Fruit fly (Drosophila melanogaster) whole organism, embryonic: ENCODE measurements around the gene Trl.

Experiments used
- ATbp ChIP-seq: fragments of 200-800 bp; sonication (Bioruptor generic); optimal IDR thresholded peaks from 2 replicates; lab custom pipeline; 2017; ENCODE audit warnings: missing biosample characterization, mild to moderate bottlenecking, missing genetic modification characterization, missing genetic modification reagents
- Atf6 ChIP-seq: fragments of 200-800 bp; sonication (Bioruptor generic); IDR thresholded peaks from 2 replicates; pipeline ENCODE4 v1.3.6; 2022; ENCODE audit warnings: missing biosample characterization, missing genetic modification characterization
- Bdp1 ChIP-seq: fragments of 200-800 bp; sonication (Bioruptor generic); optimal IDR thresholded peaks from 3 replicates; lab custom pipeline; 2016; ENCODE audit warnings: missing biosample characterization, missing genetic modification characterization
- CG10543 ChIP-seq: fragments of 200-800 bp; sonication (Bioruptor generic); optimal IDR thresholded peaks from 3 replicates; lab custom pipeline; 2017; ENCODE audit warnings: missing biosample characterization, mild to moderate bottlenecking, missing genetic modification characterization, moderate library complexity
- CG12299 ChIP-seq: fragments of 200-800 bp; sonication (Bioruptor generic); optimal IDR thresholded peaks from 2 replicates; lab custom pipeline; 2018; ENCODE audit warnings: missing biosample characterization, mild to moderate bottlenecking, missing genetic modification characterization
- CG12391 ChIP-seq: fragments of 200-800 bp; sonication (Bioruptor generic); optimal IDR thresholded peaks from 3 replicates; lab custom pipeline; 2018; ENCODE audit warnings: missing biosample characterization, mild to moderate bottlenecking, missing genetic modification characterization, moderate library complexity
- CG12744 ChIP-seq: fragments of 200-800 bp; sonication (Bioruptor generic); optimal IDR thresholded peaks from 2 replicates; lab custom pipeline; 2016; ENCODE audit warnings: missing biosample characterization, missing genetic modification characterization
- CG15269 ChIP-seq: fragments of 200-800 bp; sonication (Bioruptor generic); optimal IDR thresholded peaks from 2 replicates; lab custom pipeline; 2018; ENCODE audit warnings: missing biosample characterization, mild to moderate bottlenecking, missing genetic modification characterization, moderate library complexity
- CG1529 ChIP-seq: fragments of 200-800 bp; sonication (Bioruptor generic); optimal IDR thresholded peaks from 3 replicates; lab custom pipeline; 2018; ENCODE audit warnings: missing biosample characterization, missing genetic modification characterization
- CG16863 ChIP-seq: fragments of 200-800 bp; sonication (Bioruptor generic); optimal IDR thresholded peaks from 3 replicates; lab custom pipeline; 2016; ENCODE audit warnings: missing biosample characterization, missing genetic modification characterization
- CG17829 ChIP-seq: fragments of 200-800 bp; optimal IDR thresholded peaks from 2 replicates; lab custom pipeline; 2019; ENCODE audit warnings: missing biosample characterization, mild to moderate bottlenecking, missing genetic modification characterization, moderate library complexity
- CG30020 ChIP-seq: fragments of 200-800 bp; optimal IDR thresholded peaks from 2 replicates; lab custom pipeline; 2019; ENCODE audit warnings: missing biosample characterization, mild to moderate bottlenecking, missing genetic modification characterization, moderate library complexity
- CG30431 ChIP-seq: fragments of 200-800 bp; sonication (Bioruptor generic); optimal IDR thresholded peaks from 2 replicates; lab custom pipeline; 2017; ENCODE audit warnings: missing biosample characterization, missing genetic modification characterization
- CG32767 ChIP-seq: fragments of 200-800 bp; sonication (Bioruptor generic); IDR thresholded peaks from 2 replicates; pipeline ENCODE4 v1.3.6; 2022; ENCODE audit warnings: missing biosample characterization, missing genetic modification characterization
- CG3281 ChIP-seq: fragments of 200-800 bp; sonication (Bioruptor generic); optimal IDR thresholded peaks from 3 replicates; lab custom pipeline; 2017; ENCODE audit warnings: missing biosample characterization, mild to moderate bottlenecking, missing genetic modification characterization
- CG34224 ChIP-seq: fragments of 200-800 bp; sonication (Bioruptor generic); IDR thresholded peaks from 3 replicates; pipeline ENCODE4 v1.3.6; 2022; ENCODE audit warnings: missing biosample characterization, missing genetic modification characterization; ENCODE audit not compliant: partially characterized antibody
- CG3995 ChIP-seq: fragments of 200-800 bp; sonication (Bioruptor generic); optimal IDR thresholded peaks from 3 replicates; lab custom pipeline; 2016; ENCODE audit warnings: missing biosample characterization, missing genetic modification characterization
- CG4707 ChIP-seq: fragments of 200-800 bp; sonication (Bioruptor generic); optimal IDR thresholded peaks from 2 replicates; lab custom pipeline; 2018; ENCODE audit warnings: missing biosample characterization, mild to moderate bottlenecking, missing genetic modification characterization, moderate library complexity
- CG7839 ChIP-seq: fragments of 200-800 bp; sonication (Bioruptor generic); optimal IDR thresholded peaks from 3 replicates; lab custom pipeline; 2018; ENCODE audit warnings: missing biosample characterization, mild to moderate bottlenecking, missing genetic modification characterization, moderate library complexity
- CG9932 ChIP-seq: fragments of 200-800 bp; sonication (Bioruptor generic); IDR thresholded peaks from 2 replicates; pipeline ENCODE4 v1.3.6; 2022; ENCODE audit warnings: missing biosample characterization, missing genetic modification characterization
- CHES-1-like ChIP-seq: fragments of 200-800 bp; sonication (Bioruptor generic); optimal IDR thresholded peaks from 2 replicates; lab custom pipeline; 2016; ENCODE audit warnings: missing biosample characterization, missing genetic modification characterization
- Camta ChIP-seq: fragments of 200-800 bp; sonication (Bioruptor generic); optimal IDR thresholded peaks from 2 replicates; lab custom pipeline; 2016; ENCODE audit warnings: missing biosample characterization, missing genetic modification characterization
- Chrac-16 ChIP-seq: fragments of 200-800 bp; sonication (Bioruptor generic); optimal IDR thresholded peaks from 3 replicates; lab custom pipeline; 2016; ENCODE audit warnings: missing biosample characterization, missing genetic modification characterization
- D ChIP-seq, 2 experiments: fragments of 200-800 bp in 1 of 2; fragments of >200 bp in 1 of 2; sonication (Bioruptor generic) in 1 of 2; optimal IDR thresholded peaks; 2 replicates in 1 of 2; 3 replicates in 1 of 2; lab custom pipeline; 2017; ENCODE audit warnings: mild to moderate bottlenecking in 1 of 2, missing biosample characterization in 1 of 2, missing genetic modification characterization in 1 of 2, missing genetic modification reagents in 1 of 2
- Dbx ChIP-seq: fragments of 200-800 bp; sonication (Bioruptor generic); IDR thresholded peaks from 3 replicates; pipeline ENCODE4 v1.3.6; 2022; ENCODE audit warnings: missing biosample characterization, missing genetic modification characterization
- Dip3 ChIP-seq: fragments of 200-800 bp; sonication (Bioruptor generic); optimal IDR thresholded peaks from 3 replicates; lab custom pipeline; 2016; ENCODE audit warnings: missing biosample characterization, missing genetic modification characterization
- Dll ChIP-seq: fragments of 200-800 bp; sonication (Bioruptor generic); IDR thresholded peaks from 4 replicates; pipeline ENCODE4 v1.3.6; 2022; ENCODE audit warnings: missing biosample characterization, missing genetic modification characterization; ENCODE audit not compliant: partially characterized antibody
- Eip74EF ChIP-seq, 2 experiments: fragments of 200-800 bp in 1 of 2; fragments of >200 bp in 1 of 2; sonication (Bioruptor generic) in 1 of 2; optimal IDR thresholded peaks; 2 replicates each; lab custom pipeline; 2017 to 2019; ENCODE audit warnings: missing biosample characterization in 2 of 2, missing genetic modification characterization in 2 of 2, mild to moderate bottlenecking in 1 of 2, moderate library complexity in 1 of 2
- Hr3 ChIP-seq: fragments of 200-800 bp; sonication (Bioruptor generic); optimal IDR thresholded peaks from 3 replicates; lab custom pipeline; 2016; ENCODE audit warnings: missing biosample characterization, missing genetic modification characterization
- MBD-R2 ChIP-seq: fragments of 200-800 bp; sonication (Bioruptor generic); IDR thresholded peaks from 2 replicates; pipeline ENCODE4 v1.3.6; 2022; ENCODE audit warnings: missing biosample characterization, missing genetic modification characterization
- Max ChIP-seq: fragments of 200-800 bp; sonication (Bioruptor generic); optimal IDR thresholded peaks from 2 replicates; lab custom pipeline; 2016; ENCODE audit warnings: missing biosample characterization, mild to moderate bottlenecking, missing genetic modification characterization
- Mrtf ChIP-seq: fragments of 200-800 bp; sonication (Bioruptor generic); IDR thresholded peaks from 3 replicates; pipeline ENCODE4 v1.3.6; 2022; ENCODE audit warnings: missing biosample characterization, missing genetic modification characterization
- ac ChIP-seq: fragments of 200-800 bp; sonication (Bioruptor generic); optimal IDR thresholded peaks from 3 replicates; lab custom pipeline; 2017; ENCODE audit warnings: missing biosample characterization, mild to moderate bottlenecking, missing genetic modification characterization
- aop ChIP-seq: fragments of 200-800 bp; sonication (Bioruptor generic); IDR thresholded peaks from 2 replicates; pipeline ENCODE4 v1.3.6; 2022; ENCODE audit warnings: missing biosample characterization, missing genetic modification characterization
- ap ChIP-seq: fragments of 200-800 bp; sonication (Bioruptor generic); IDR thresholded peaks from 2 replicates; pipeline ENCODE4 v1.3.6; 2022; ENCODE audit warnings: missing biosample characterization, missing genetic modification characterization
- ash1 ChIP-seq: fragments of 200-800 bp; sonication (Bioruptor generic); optimal IDR thresholded peaks from 2 replicates; lab custom pipeline; 2018; ENCODE audit warnings: missing biosample characterization, mild to moderate bottlenecking, missing genetic modification characterization
- bowl ChIP-seq: fragments of 200-800 bp; sonication (Bioruptor generic); IDR thresholded peaks from 2 replicates; pipeline ENCODE4 v1.3.6; 2022; ENCODE audit warnings: missing biosample characterization, missing genetic modification characterization
- btn ChIP-seq: fragments of 200-800 bp; sonication (Bioruptor generic); optimal IDR thresholded peaks from 2 replicates; lab custom pipeline; 2016; ENCODE audit warnings: missing biosample characterization, missing genetic modification characterization
- chn ChIP-seq: fragments of 200-800 bp; sonication (Bioruptor generic); optimal IDR thresholded peaks from 2 replicates; lab custom pipeline; 2016; ENCODE audit warnings: missing biosample characterization, missing genetic modification characterization
- da ChIP-seq: fragments of 200-800 bp; sonication (Bioruptor generic); optimal IDR thresholded peaks from 2 replicates; lab custom pipeline; 2016; ENCODE audit warnings: missing biosample characterization, missing genetic modification characterization
- fd96Cb ChIP-seq: fragments of 200-800 bp; sonication (Bioruptor generic); optimal IDR thresholded peaks from 2 replicates; lab custom pipeline; 2018; ENCODE audit warnings: missing biosample characterization, mild to moderate bottlenecking, missing genetic modification characterization, moderate library complexity
- gem ChIP-seq: fragments of 200-800 bp; sonication (Bioruptor generic); optimal IDR thresholded peaks from 2 replicates; lab custom pipeline; 2019; ENCODE audit warnings: missing biosample characterization, mild to moderate bottlenecking, missing genetic modification characterization, moderate library complexity
- hb ChIP-seq: fragments of 200-800 bp; sonication (Bioruptor generic); IDR thresholded peaks from 3 replicates; pipeline ENCODE4 v1.3.6; 2022; ENCODE audit warnings: missing biosample characterization, missing genetic modification characterization; ENCODE audit not compliant: partially characterized antibody
- mam ChIP-seq: fragments of 200-800 bp; sonication (Bioruptor generic); optimal IDR thresholded peaks from 3 replicates; lab custom pipeline; 2016; ENCODE audit warnings: missing biosample characterization, missing genetic modification characterization
- phol ChIP-seq: fragments of 200-800 bp; sonication (Bioruptor generic); optimal IDR thresholded peaks from 3 replicates; lab custom pipeline; 2018; ENCODE audit warnings: missing biosample characterization, mild to moderate bottlenecking, missing genetic modification characterization, moderate library complexity
- pita ChIP-seq: fragments of 200-800 bp; sonication (Bioruptor generic); optimal IDR thresholded peaks from 2 replicates; lab custom pipeline; 2017; ENCODE audit warnings: missing biosample characterization, mild to moderate bottlenecking, missing genetic modification characterization
- seq ChIP-seq: fragments of 200-800 bp; sonication (Bioruptor generic); IDR thresholded peaks from 2 replicates; pipeline ENCODE4 v1.3.6; 2022; ENCODE audit warnings: missing biosample characterization, missing genetic modification characterization
- slp2 ChIP-seq: fragments of 200-800 bp; sonication (Bioruptor generic); optimal IDR thresholded peaks from 2 replicates; lab custom pipeline; 2016; ENCODE audit warnings: missing biosample characterization, missing genetic modification characterization
- wor ChIP-seq: fragments of 200-800 bp; sonication (Bioruptor generic); IDR thresholded peaks from 2 replicates; pipeline ENCODE4 v1.3.6; 2022; ENCODE audit warnings: missing biosample characterization, missing genetic modification characterization

Gene Trl

dm6 chr3L:14759097-14759795 is 1.6 kb downstream of the Trl start (continued):
- TF ChIP-seq CG15269 (peak; percentile 100), CG32767 (GFP tag; lab: Robert Waterston, UW) (peak; percentile 100), Mrtf (GFP tag; lab: Robert Waterston, UW) (peak; percentile 99), CG12299 (peak; percentile 100), phol (tag; lab: Kevin White, UChicago) (peak; percentile 100), mam (peak; percentile 99), Bdp1 (GFP tag; lab: Kevin White, UChicago) (peak; percentile 95), ap (GFP tag; lab: Robert Waterston, UW) (peak; percentile 98), CG3281 (GFP tag; lab: Kevin White, UChicago) (peak; percentile 100), CG3995 (GFP tag; lab: Kevin White, UChicago) (peak; percentile 90), da (GFP tag; lab: Kevin White, UChicago) (peak; percentile 98), Atf6 (GFP tag; lab: Robert Waterston, UW) (peak; percentile 100), seq (GFP tag; lab: Robert Waterston, UW) (peak; percentile 100), Max (GFP tag; lab: Kevin White, UChicago) (peak; percentile 100), CG34224 (GFP tag; lab: Robert Waterston, UW) (peak; percentile 33; the same call in 1 of the 3 replicates), wor (peak; percentile 100), CG17829 (tag; lab: Kevin White, UChicago) (peak; percentile 100), CG7839 (tag; lab: Kevin White, UChicago) (peak; percentile 100), CG9932 (GFP tag; lab: Robert Waterston, UW) (peak; percentile 100), Chrac-16 (GFP tag; lab: Kevin White, UChicago) (peak; percentile 99), hb (GFP tag; lab: Robert Waterston, UW) (peak; percentile 73), MBD-R2 (GFP tag; lab: Robert Waterston, UW) (peak; percentile 100), chn (GFP tag; lab: Kevin White, UChicago) (peak; percentile 99), fd96Cb (tag; lab: Kevin White, UChicago) (peak; percentile 100), ash1 (GFP tag; lab: Kevin White, UChicago) (peak; percentile 95), Dip3 (GFP tag; lab: Kevin White, UChicago) (peak; percentile 99), Hr3 (GFP tag; lab: Kevin White, UChicago) (peak; percentile 100), CG16863 (GFP tag; lab: Kevin White, UChicago) (peak; percentile 99), slp2 (GFP tag; lab: Kevin White, UChicago) (peak; percentile 99), CHES-1-like (GFP tag; lab: Kevin White, UChicago) (peak; percentile 99), D (optimal IDR thresholded peaks at IDR 0.05; lab: Kevin White, UChicago) (no peak), D (GFP tag; optimal IDR thresholded peaks at IDR 0.05; lab: Kevin White, UChicago) (peak; percentile 100), ac (GFP tag; lab: Kevin White, UChicago) (peak; percentile 99), Dll (GFP tag; lab: Robert Waterston, UW) (peak; percentile 34; the same call in 1 of the 4 replicates), CG10543 (GFP tag; lab: Kevin White, UChicago) (peak; percentile 100), Dbx (GFP tag; lab: Robert Waterston, UW) (peak; percentile 100), CG1529 (GFP tag; lab: Kevin White, UChicago) (peak; percentile 100), CG4707 (GFP tag; lab: Kevin White, UChicago) (peak; percentile 100), Camta (GFP tag; lab: Kevin White, UChicago) (peak; percentile 99), bowl (GFP tag; lab: Robert Waterston, UW) (peak; percentile 99), Eip74EF (GFP tag; optimal IDR thresholded peaks at IDR 0.05; lab: Kevin White, UChicago) (peak in 1 of 2 experiments; percentile 100), CG12744 (GFP tag; lab: Kevin White, UChicago) (peak; percentile 99), CG30431 (GFP tag; lab: Kevin White, UChicago) (peak; percentile 100), gem (tag; lab: Kevin White, UChicago) (peak; percentile 100), ATbp (GFP tag; lab: Kevin White, UChicago) (peak; percentile 100), aop (peak; percentile 96), btn (peak; percentile 93), pita (no peak), CG12391 (tag; lab: Kevin White, UChicago) (peak; percentile 100), CG30020 (tag; lab: Kevin White, UChicago) (peak; percentile 94)
